Fruit fly (Drosophila melanogaster): ENCODE data around the gene Tango14.

The Tango14 gene

dm6 chr2L:1134011-1134743, 24.3 kb upstream of the Tango14 start, which contains the start of the genes Iris and CG4577:
Gene Iris (minus strand): TSS chr2L:1134098.
Gene CG4577 (plus strand): TSS chr2L:1134693.
- TF ChIP-seq CG10348 (GFP tag; IDR thresholded peaks at IDR 0.05) (no peak), CG14655 (GFP tag; optimal IDR thresholded peaks at IDR 0.05) (no peak), Pif1B (GFP tag; optimal IDR thresholded peaks at IDR 0.05) (no peak), CG17806 (tag; optimal IDR thresholded peaks at IDR 0.05) (peak; percentile 2), Pif1A (GFP tag; optimal IDR thresholded peaks at IDR 0.05) (no peak), Snoo (tag; optimal IDR thresholded peaks at IDR 0.05) (no peak), CG13204 (GFP tag; optimal IDR thresholded peaks at IDR 0.05) (peak; percentile 23), rn (GFP tag; IDR thresholded peaks at IDR 0.05) (no peak), D1 (tag; optimal IDR thresholded peaks at IDR 0.05) (no peak)

DNA sequence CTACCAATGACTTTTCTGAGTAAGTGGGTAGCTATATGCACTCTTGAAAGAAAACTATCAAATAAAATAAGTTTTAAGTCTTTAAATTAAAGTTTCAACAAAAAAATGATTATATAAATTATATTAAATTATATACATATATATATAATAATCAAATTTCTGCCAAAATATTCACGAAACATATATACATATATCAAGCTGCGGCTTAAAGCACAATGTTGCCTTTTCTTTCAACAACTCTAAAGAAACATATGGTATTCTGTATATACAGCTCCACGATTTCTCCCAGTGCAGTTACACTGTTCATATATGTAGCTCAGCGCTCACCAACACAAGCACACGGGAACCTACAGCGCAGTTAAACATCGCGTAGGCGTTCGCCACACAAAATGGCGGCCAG, 23.0 kb upstream of the Tango14 start:
- TF ChIP-seq CG14655 (GFP tag; optimal IDR thresholded peaks at IDR 0.05) = peak; percentile 29
- peak; percentile 25 for TF ChIP-seq CG15710 (tag; optimal IDR thresholded peaks at IDR 0.05)
- TF ChIP-seq CG8159 (tag; optimal IDR thresholded peaks at IDR 0.05) = peak; percentile 36
- no peak for TF ChIP-seq CG32121 (GFP tag; IDR thresholded peaks at IDR 0.05)
- peak; percentile 29 for TF ChIP-seq CG9948 (tag; optimal IDR thresholded peaks at IDR 0.05)

dm6 chr2L:1136993-1137392, 21.5 kb upstream of the Tango14 start:
- TF ChIP-seq EcR (GFP tag; optimal IDR thresholded peaks at IDR 0.05) = no peak
- TF ChIP-seq CG12605 (GFP tag; IDR thresholded peaks at IDR 0.05) = peak; percentile 76

DNA sequence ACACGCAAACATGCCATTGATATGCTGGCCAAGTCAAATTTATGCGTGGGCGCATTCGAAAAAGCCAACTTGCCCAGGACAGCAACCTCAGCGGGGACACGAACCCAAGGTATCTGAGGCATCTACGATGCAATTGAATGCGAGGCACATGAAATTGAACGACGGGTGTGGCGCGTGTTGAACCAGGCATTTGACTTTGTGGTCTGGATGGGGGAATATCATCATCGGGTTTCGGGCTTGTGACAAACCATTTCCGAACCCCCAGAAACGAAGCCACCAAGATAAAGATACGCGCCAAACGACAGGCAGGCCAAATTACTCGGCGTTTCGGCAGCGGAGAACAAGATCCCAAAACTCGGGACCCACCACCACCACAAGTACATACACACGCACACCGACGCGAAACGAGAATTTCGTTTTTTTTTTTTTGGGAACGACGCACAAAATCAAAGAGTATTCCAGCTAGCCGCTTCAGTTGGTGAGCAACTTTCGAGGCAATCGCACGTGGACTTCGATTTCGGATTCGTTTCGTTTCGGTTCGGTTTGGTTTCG, 15.7 kb upstream of the Tango14 start, which contains the start of gene MFS3:
MFS3 (plus strand) TSS at position 472 of the 552 bp plus-strand sequence.
- TF ChIP-seq CG4496 (GFP tag; IDR thresholded peaks at IDR 0.05) = peak; percentile 64; the same call in 1 of the 3 replicates
- TF ChIP-seq Pif1A (GFP tag; optimal IDR thresholded peaks at IDR 0.05) = peak; percentile 20
- TF ChIP-seq EcR (GFP tag; optimal IDR thresholded peaks at IDR 0.05) = no peak
- no peak for TF ChIP-seq CG34367 (tag; optimal IDR thresholded peaks at IDR 0.05)
- no peak for TF ChIP-seq D1 (tag; optimal IDR thresholded peaks at IDR 0.05)
- no peak for TF ChIP-seq CG15710 (tag; optimal IDR thresholded peaks at IDR 0.05)
- TF ChIP-seq CG13204 (GFP tag; optimal IDR thresholded peaks at IDR 0.05) = no peak
- no peak for TF ChIP-seq CG32121 (GFP tag; IDR thresholded peaks at IDR 0.05)
- no peak for TF ChIP-seq Ets98B (GFP tag; IDR thresholded peaks at IDR 0.05)
- no peak for TF ChIP-seq CG8301 (tag; optimal IDR thresholded peaks at IDR 0.05)
- no peak for TF ChIP-seq CG10348 (GFP tag; IDR thresholded peaks at IDR 0.05)
- no peak for TF ChIP-seq Snoo (tag; optimal IDR thresholded peaks at IDR 0.05)
- TF ChIP-seq Pif1B (GFP tag; optimal IDR thresholded peaks at IDR 0.05) = no peak
- no peak for TF ChIP-seq rn (GFP tag; IDR thresholded peaks at IDR 0.05)
- no peak for TF ChIP-seq CG8159 (tag; optimal IDR thresholded peaks at IDR 0.05)
- no peak for TF ChIP-seq CG9948 (tag; optimal IDR thresholded peaks at IDR 0.05)
- no peak for TF ChIP-seq CG17806 (tag; optimal IDR thresholded peaks at IDR 0.05)
- TF ChIP-seq CG14655 (GFP tag; optimal IDR thresholded peaks at IDR 0.05) = no peak
- no peak for TF ChIP-seq CG12605 (GFP tag; IDR thresholded peaks at IDR 0.05)
- TF ChIP-seq gl (tag; optimal IDR thresholded peaks at IDR 0.05) = peak; percentile 5
- TF ChIP-seq fd96Ca (GFP tag; IDR thresholded peaks at IDR 0.05) = no peak

dm6 chr2L:1143286-1143685, 15.2 kb upstream of the Tango14 start:
- no peak for TF ChIP-seq CG12605 (GFP tag; IDR thresholded peaks at IDR 0.05)
- TF ChIP-seq CG32121 (GFP tag; IDR thresholded peaks at IDR 0.05) = no peak
- no peak for TF ChIP-seq D1 (tag; optimal IDR thresholded peaks at IDR 0.05)
- TF ChIP-seq CG34367 (tag; optimal IDR thresholded peaks at IDR 0.05) = no peak
- TF ChIP-seq CG17806 (tag; optimal IDR thresholded peaks at IDR 0.05) = no peak
- TF ChIP-seq fd96Ca (GFP tag; IDR thresholded peaks at IDR 0.05) = no peak
- no peak for TF ChIP-seq CG13204 (GFP tag; optimal IDR thresholded peaks at IDR 0.05)
- TF ChIP-seq rn (GFP tag; IDR thresholded peaks at IDR 0.05) = no peak
- TF ChIP-seq CG14655 (GFP tag; optimal IDR thresholded peaks at IDR 0.05) = no peak
- no peak for TF ChIP-seq gl (tag; optimal IDR thresholded peaks at IDR 0.05)
- TF ChIP-seq CG4496 (GFP tag; IDR thresholded peaks at IDR 0.05) = no peak
- no peak for TF ChIP-seq Snoo (tag; optimal IDR thresholded peaks at IDR 0.05)
- no peak for TF ChIP-seq Pif1A (GFP tag; optimal IDR thresholded peaks at IDR 0.05)
- no peak for TF ChIP-seq CG8301 (tag; optimal IDR thresholded peaks at IDR 0.05)
- TF ChIP-seq EcR (GFP tag; optimal IDR thresholded peaks at IDR 0.05) = no peak
- no peak for TF ChIP-seq CG8159 (tag; optimal IDR thresholded peaks at IDR 0.05)
- no peak for TF ChIP-seq Ets98B (GFP tag; IDR thresholded peaks at IDR 0.05)

Measured in whole organism, pupa.